Fruit fly (Drosophila melanogaster) whole organism, embryonic: ENCODE data around the gene CG31808.

Experiments
- Asciz ChIP-seq: fragments of 200-800 bp; sonication (Bioruptor generic); optimal IDR thresholded peaks from 2 replicates; lab custom pipeline; 2017; ENCODE audit warnings: missing biosample characterization, mild to moderate bottlenecking, missing genetic modification characterization, missing genetic modification reagents
- Atf-2 ChIP-seq: fragments of 200-800 bp; sonication (Bioruptor generic); optimal IDR thresholded peaks from 2 replicates; lab custom pipeline; 2016; ENCODE audit warnings: missing biosample characterization, missing genetic modification characterization
- BtbVII ChIP-seq: fragments of 200-800 bp; sonication (Bioruptor generic); optimal IDR thresholded peaks from 3 replicates; lab custom pipeline; 2017; ENCODE audit warnings: missing biosample characterization, mild to moderate bottlenecking, missing genetic modification characterization
- CG10267 ChIP-seq: fragments of 200-800 bp; sonication (Bioruptor generic); optimal IDR thresholded peaks from 2 replicates; lab custom pipeline; 2018; ENCODE audit warnings: missing biosample characterization, mild to moderate bottlenecking, missing genetic modification characterization, moderate library complexity
- CG12104 ChIP-seq: fragments of 200-800 bp; sonication (Bioruptor generic); optimal IDR thresholded peaks from 3 replicates; lab custom pipeline; 2016; ENCODE audit warnings: missing biosample characterization, missing genetic modification characterization
- CG12299 ChIP-seq: fragments of 200-800 bp; sonication (Bioruptor generic); optimal IDR thresholded peaks from 2 replicates; lab custom pipeline; 2018; ENCODE audit warnings: missing biosample characterization, mild to moderate bottlenecking, missing genetic modification characterization
- CG13624 ChIP-seq: fragments of 200-800 bp; sonication (Bioruptor generic); optimal IDR thresholded peaks from 2 replicates; lab custom pipeline; 2016; ENCODE audit warnings: missing biosample characterization, missing genetic modification characterization
- CG13894 ChIP-seq: fragments of 200-800 bp; sonication (Bioruptor generic); optimal IDR thresholded peaks from 3 replicates; lab custom pipeline; 2018; ENCODE audit warnings: missing biosample characterization, mild to moderate bottlenecking, missing genetic modification characterization, moderate library complexity
- CG16863 ChIP-seq: fragments of 200-800 bp; sonication (Bioruptor generic); optimal IDR thresholded peaks from 3 replicates; lab custom pipeline; 2016; ENCODE audit warnings: missing biosample characterization, missing genetic modification characterization
- CG17361 ChIP-seq: fragments of 200-800 bp; sonication (Bioruptor generic); IDR thresholded peaks from 3 replicates; pipeline ENCODE4 v1.3.6; 2022; ENCODE audit warnings: missing biosample characterization, missing genetic modification characterization
- CG17568 ChIP-seq: fragments of 200-800 bp; sonication (Bioruptor generic); optimal IDR thresholded peaks from 2 replicates; lab custom pipeline; 2018; ENCODE audit warnings: missing biosample characterization, mild to moderate bottlenecking, missing genetic modification characterization, moderate library complexity
- CG1832 ChIP-seq: fragments of 200-800 bp; sonication (Bioruptor generic); optimal IDR thresholded peaks from 2 replicates; lab custom pipeline; 2017; ENCODE audit warnings: missing biosample characterization, mild to moderate bottlenecking, missing genetic modification characterization, inconsistent platforms
- CG18619 ChIP-seq: fragments of 200-800 bp; sonication (Bioruptor generic); optimal IDR thresholded peaks from 3 replicates; lab custom pipeline; 2017; ENCODE audit warnings: missing biosample characterization, mild to moderate bottlenecking, missing genetic modification characterization
- CG2129 ChIP-seq: fragments of 200-800 bp; sonication (Bioruptor generic); IDR thresholded peaks from 2 replicates; pipeline ENCODE4 v1.3.6; 2022; ENCODE audit warnings: missing biosample characterization, missing genetic modification characterization; ENCODE audit not compliant: partially characterized antibody
- CG34224 ChIP-seq: fragments of 200-800 bp; sonication (Bioruptor generic); IDR thresholded peaks from 3 replicates; pipeline ENCODE4 v1.3.6; 2022; ENCODE audit warnings: missing biosample characterization, missing genetic modification characterization; ENCODE audit not compliant: partially characterized antibody
- CG4730 ChIP-seq: fragments of 200-800 bp; sonication (Bioruptor generic); IDR thresholded peaks from 2 replicates; pipeline ENCODE4 v1.3.6; 2022; ENCODE audit warnings: missing biosample characterization, missing genetic modification characterization
- CG4854 ChIP-seq: fragments of 200-800 bp; sonication (Bioruptor generic); optimal IDR thresholded peaks from 2 replicates; lab custom pipeline; 2016; ENCODE audit warnings: missing biosample characterization, missing genetic modification characterization, inconsistent platforms
- CG7786 ChIP-seq: fragments of 200-800 bp; sonication (Bioruptor generic); optimal IDR thresholded peaks from 2 replicates; lab custom pipeline; 2016; ENCODE audit warnings: missing biosample characterization, missing genetic modification characterization
- CG7928 ChIP-seq: fragments of 200-800 bp; sonication (Bioruptor generic); optimal IDR thresholded peaks from 2 replicates; lab custom pipeline; 2017; ENCODE audit warnings: missing biosample characterization, mild to moderate bottlenecking, missing genetic modification characterization
- CG8089 ChIP-seq: fragments of 200-800 bp; sonication (Bioruptor generic); optimal IDR thresholded peaks from 3 replicates; lab custom pipeline; 2016; ENCODE audit warnings: missing biosample characterization, missing genetic modification characterization
- Dbx ChIP-seq: fragments of 200-800 bp; sonication (Bioruptor generic); IDR thresholded peaks from 3 replicates; pipeline ENCODE4 v1.3.6; 2022; ENCODE audit warnings: missing biosample characterization, missing genetic modification characterization
- Deaf1 ChIP-seq: fragments of 200-800 bp; optimal IDR thresholded peaks from 3 replicates; lab custom pipeline; 2019; ENCODE audit warnings: missing biosample characterization, mild to moderate bottlenecking, missing genetic modification characterization, moderate library complexity
- Doc3 ChIP-seq: fragments of 200-800 bp; sonication (Bioruptor generic); IDR thresholded peaks from 3 replicates; pipeline ENCODE4 v1.3.6; 2022; ENCODE audit warnings: missing biosample characterization, missing genetic modification characterization; ENCODE audit not compliant: partially characterized antibody
- Dref ChIP-seq: fragments of 200-800 bp; sonication (Bioruptor generic); IDR thresholded peaks from 2 replicates; pipeline ENCODE4 v1.3.6; 2022; ENCODE audit warnings: missing biosample characterization, missing genetic modification characterization
- E2f2 ChIP-seq: fragments of 200-800 bp; sonication (Bioruptor generic); IDR thresholded peaks from 2 replicates; pipeline ENCODE4 v1.3.6; 2022; ENCODE audit warnings: missing biosample characterization, missing genetic modification characterization
- MBD-R2 ChIP-seq: fragments of 200-800 bp; sonication (Bioruptor generic); IDR thresholded peaks from 2 replicates; pipeline ENCODE4 v1.3.6; 2022; ENCODE audit warnings: missing biosample characterization, missing genetic modification characterization
- Max ChIP-seq: fragments of 200-800 bp; sonication (Bioruptor generic); optimal IDR thresholded peaks from 2 replicates; lab custom pipeline; 2016; ENCODE audit warnings: missing biosample characterization, mild to moderate bottlenecking, missing genetic modification characterization
- PHDP ChIP-seq: fragments of 200-800 bp; sonication (Bioruptor generic); optimal IDR thresholded peaks from 3 replicates; lab custom pipeline; 2018; ENCODE audit warnings: missing biosample characterization, mild to moderate bottlenecking, missing genetic modification characterization, moderate library complexity
- Rfx ChIP-seq: fragments of 200-800 bp; sonication (Bioruptor generic); IDR thresholded peaks from 2 replicates; pipeline ENCODE4 v1.3.6; 2022; ENCODE audit warnings: missing biosample characterization, missing genetic modification characterization
- Scr ChIP-seq: fragments of 200-800 bp; sonication (Bioruptor generic); IDR thresholded peaks from 2 replicates; pipeline ENCODE4 v1.3.6; 2022; ENCODE audit warnings: missing biosample characterization, missing genetic modification characterization; ENCODE audit not compliant: partially characterized antibody
- Sry-δ ChIP-seq: fragments of 200-800 bp; sonication (Bioruptor generic); optimal IDR thresholded peaks from 2 replicates; lab custom pipeline; 2016; ENCODE audit warnings: missing biosample characterization, missing genetic modification characterization
- al ChIP-seq: fragments of 200-800 bp; sonication (Bioruptor generic); IDR thresholded peaks from 2 replicates; pipeline ENCODE4 v1.3.6; 2022; ENCODE audit warnings: missing biosample characterization, missing genetic modification characterization
- caup ChIP-seq: fragments of 200-800 bp; sonication (Bioruptor generic); optimal IDR thresholded peaks from 3 replicates; lab custom pipeline; 2017; ENCODE audit warnings: missing biosample characterization, mild to moderate bottlenecking, missing genetic modification characterization, moderate library complexity; ENCODE audit not compliant: severe bottlenecking
- ci ChIP-seq: fragments of 200-800 bp; sonication (Bioruptor generic); IDR thresholded peaks from 3 replicates; pipeline ENCODE4 v1.3.6; 2022; ENCODE audit warnings: missing biosample characterization, missing genetic modification characterization
- corto ChIP-seq: fragments of 200-800 bp; sonication (Bioruptor generic); optimal IDR thresholded peaks from 2 replicates; lab custom pipeline; 2016; ENCODE audit warnings: missing biosample characterization, mild to moderate bottlenecking, missing genetic modification characterization, moderate library complexity
- disco-r ChIP-seq: fragments of 200-800 bp; sonication (Bioruptor generic); optimal IDR thresholded peaks from 2 replicates; lab custom pipeline; 2016; ENCODE audit warnings: missing biosample characterization, missing genetic modification characterization
- grau ChIP-seq: fragments of 200-800 bp; optimal IDR thresholded peaks from 3 replicates; lab custom pipeline; 2019; ENCODE audit warnings: missing biosample characterization, mild to moderate bottlenecking, missing genetic modification characterization, moderate library complexity
- grn ChIP-seq: fragments of 200-800 bp; sonication (Bioruptor generic); optimal IDR thresholded peaks from 3 replicates; lab custom pipeline; 2017; ENCODE audit warnings: missing biosample characterization, missing genetic modification characterization
- insv ChIP-seq, 2 experiments: fragments of 200-800 bp; sonication (Bioruptor generic); optimal IDR thresholded peaks; 3 replicates each; lab custom pipeline; 2016 to 2018; ENCODE audit warnings: missing biosample characterization in 2 of 2, missing genetic modification characterization in 2 of 2
- lov ChIP-seq, 2 experiments: fragments of 200-800 bp in 1 of 2; fragments of >200 bp in 1 of 2; sonication (Bioruptor generic) in 1 of 2; IDR thresholded peaks in 1 of 2; optimal IDR thresholded peaks in 1 of 2; 2 replicates in 1 of 2; 3 replicates in 1 of 2; pipeline versions ENCODE4 v1.3.6 to Lab custom; 2017 to 2022; ENCODE audit warnings: missing biosample characterization in 1 of 2, missing genetic modification characterization in 1 of 2
- nerfin-1 ChIP-seq: fragments of 200-800 bp; sonication (Bioruptor generic); optimal IDR thresholded peaks from 3 replicates; lab custom pipeline; 2019; ENCODE audit warnings: missing biosample characterization, mild to moderate bottlenecking, missing genetic modification characterization, moderate library complexity
- nmo ChIP-seq: fragments of 200-800 bp; sonication (Bioruptor generic); optimal IDR thresholded peaks from 2 replicates; lab custom pipeline; 2018; ENCODE audit warnings: missing biosample characterization, mild to moderate bottlenecking, missing genetic modification characterization, moderate library complexity
- slbo ChIP-seq: fragments of 200-800 bp; sonication (Bioruptor generic); IDR thresholded peaks from 2 replicates; pipeline ENCODE4 v1.3.6; 2022; ENCODE audit warnings: missing biosample characterization, missing genetic modification characterization
- sna ChIP-seq: fragments of 200-800 bp; sonication (Bioruptor generic); IDR thresholded peaks from 2 replicates; pipeline ENCODE4 v1.3.6; 2022; ENCODE audit warnings: missing biosample characterization, missing genetic modification characterization; ENCODE audit not compliant: partially characterized antibody
- sug ChIP-seq: fragments of 200-800 bp; optimal IDR thresholded peaks from 2 replicates; lab custom pipeline; 2019; ENCODE audit warnings: missing biosample characterization, mild to moderate bottlenecking, missing genetic modification characterization, moderate library complexity
- tgo ChIP-seq: fragments of 200-800 bp; sonication (Bioruptor generic); IDR thresholded peaks from 3 replicates; pipeline ENCODE4 v1.3.6; 2022; ENCODE audit warnings: missing biosample characterization, missing genetic modification characterization
- unpg ChIP-seq: fragments of 200-800 bp; sonication (Bioruptor generic); optimal IDR thresholded peaks from 3 replicates; lab custom pipeline; 2018; ENCODE audit warnings: missing biosample characterization, mild to moderate bottlenecking, missing genetic modification characterization, moderate library complexity

The CG31808 gene

DNA sequence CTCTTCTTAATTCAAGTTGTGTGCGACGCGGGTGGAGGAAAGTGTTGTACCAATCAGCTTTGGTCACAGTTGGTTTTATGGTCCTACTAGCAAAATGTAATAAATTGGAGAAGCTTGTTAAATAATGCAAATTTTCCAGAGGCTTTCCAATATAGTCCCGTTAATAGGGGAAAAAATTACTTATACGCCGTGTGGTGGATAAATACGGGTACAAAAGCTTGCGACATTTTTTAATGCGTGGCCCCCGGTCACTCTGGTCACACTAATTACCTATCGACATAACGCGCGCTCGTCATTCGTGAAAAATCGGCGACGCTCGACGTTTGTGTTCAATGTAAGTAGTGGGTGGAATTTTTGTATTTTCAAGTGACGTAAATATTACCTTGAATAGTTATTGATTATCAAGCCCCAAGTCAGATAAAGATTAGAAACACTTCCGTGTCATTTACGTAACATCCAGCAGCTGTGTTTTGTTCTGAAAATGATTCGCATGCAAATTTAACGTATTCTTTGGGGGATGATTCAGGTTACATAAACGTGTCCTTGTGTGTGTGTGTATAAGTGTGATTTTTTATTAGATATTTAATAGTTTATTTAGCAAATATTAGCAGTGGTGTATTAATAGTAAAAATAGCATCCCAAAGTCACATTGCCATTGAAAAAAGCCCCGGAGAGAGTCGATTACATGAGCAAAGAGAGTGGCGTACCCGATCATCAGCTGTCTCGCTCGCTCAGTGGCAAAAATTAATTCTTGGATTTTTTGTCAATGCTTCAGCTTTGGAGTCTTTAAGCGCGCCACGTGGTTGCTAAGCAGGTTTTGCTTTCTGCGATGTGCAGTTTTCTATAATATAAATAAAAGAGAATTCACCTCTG is 3.9 kb upstream of the CG31808 start, which contains the start of gene Cyt-c-p (continued):
- TF ChIP-seq CG7786 (GFP tag; lab: Kevin White, UChicago) = no peak
- peak; percentile 34 for TF ChIP-seq grn (GFP tag; lab: Kevin White, UChicago)
- TF ChIP-seq lov (optimal IDR thresholded peaks at IDR 0.05; lab: Kevin White, UChicago) = no peak
- no peak for TF ChIP-seq lov (GFP tag; IDR thresholded peaks at IDR 0.05; lab: Robert Waterston, UW)
- TF ChIP-seq PHDP (tag; lab: Kevin White, UChicago) = peak; percentile 36
- peak; percentile 22 for TF ChIP-seq CG1832 (GFP tag; lab: Kevin White, UChicago)
- TF ChIP-seq BtbVII (GFP tag; lab: Kevin White, UChicago) = peak; percentile 34
- no peak for TF ChIP-seq CG4730 (GFP tag; lab: Robert Waterston, UW)
- peak; percentile 12 for TF ChIP-seq CG4854 (GFP tag; lab: Kevin White, UChicago)
- TF ChIP-seq CG13624 (GFP tag; lab: Kevin White, UChicago) = peak; percentile 70
- TF ChIP-seq CG34224 = peak; percentile 48
- 0 out of 2 replicates have a peak, but pooled peaks have one; percentile 41 for TF ChIP-seq sna (GFP tag; lab: Robert Waterston, UW)
- TF ChIP-seq caup (GFP tag; lab: Kevin White, UChicago) = peak; percentile 52
- TF ChIP-seq disco-r (GFP tag; lab: Kevin White, UChicago) = peak; percentile 25
- TF ChIP-seq Scr (GFP tag; lab: Robert Waterston, UW) = peak; percentile 68
- TF ChIP-seq CG2129 (GFP tag; lab: Robert Waterston, UW) = 0 out of 2 replicates have a peak, but pooled peaks have one; percentile 18
- no peak for TF ChIP-seq al (GFP tag; lab: Robert Waterston, UW)
- 0 out of 2 replicates have a peak, but pooled peaks have one; percentile 14 for TF ChIP-seq slbo (GFP tag; lab: Robert Waterston, UW)
- no peak for TF ChIP-seq tgo (GFP tag; lab: Robert Waterston, UW)
- no peak for TF ChIP-seq CG12104 (GFP tag; lab: Kevin White, UChicago)
- peak; percentile 87 for TF ChIP-seq Deaf1 (tag; lab: Kevin White, UChicago)
- TF ChIP-seq CG12299 (tag; lab: Kevin White, UChicago) = peak; percentile 45
- peak; percentile 34 for TF ChIP-seq Asciz (GFP tag; lab: Kevin White, UChicago)
- peak; percentile 63 for TF ChIP-seq sug
- TF ChIP-seq CG17361 = 0 out of 3 replicates have a peak, but pooled peaks have one; percentile 34
- TF ChIP-seq ci = peak; percentile 27; the same call in 1 of the 3 replicates
- peak; percentile 56 for TF ChIP-seq CG10267 (tag; lab: Kevin White, UChicago)
- peak; percentile 41; the same call in 2 of the 3 replicates for TF ChIP-seq Dbx (GFP tag; lab: Robert Waterston, UW)
- peak; percentile 70 for TF ChIP-seq Sry-δ (GFP tag; lab: Kevin White, UChicago)
- TF ChIP-seq Atf-2 (GFP tag; lab: Kevin White, UChicago) = no peak
- peak; percentile 99 for TF ChIP-seq E2f2
- TF ChIP-seq insv (GFP tag; optimal IDR thresholded peaks at IDR 0.05; lab: Kevin White, UChicago) = peak in 1 of 2 experiments; percentile 11
- TF ChIP-seq CG18619 = peak; percentile 25
- TF ChIP-seq Rfx (GFP tag; lab: Robert Waterston, UW) = peak; percentile 36; the same call in 1 of the 2 replicates
- TF ChIP-seq corto (GFP tag; lab: Kevin White, UChicago) = no peak
- TF ChIP-seq CG8089 (GFP tag; lab: Kevin White, UChicago) = peak; percentile 27
- peak; percentile 37 for TF ChIP-seq grau (tag; lab: Kevin White, UChicago)
- no peak for TF ChIP-seq CG17568 (GFP tag; lab: Kevin White, UChicago)
- peak; percentile 51 for TF ChIP-seq Dref (GFP tag; lab: Robert Waterston, UW)
- peak; percentile 19 for TF ChIP-seq nerfin-1
- peak; percentile 75 for TF ChIP-seq CG13894 (tag; lab: Kevin White, UChicago)
- TF ChIP-seq Doc3 (GFP tag; lab: Robert Waterston, UW) = peak; percentile 47; the same call in 1 of the 3 replicates
- peak; percentile 16 for TF ChIP-seq unpg
- peak; percentile 60 for TF ChIP-seq MBD-R2 (GFP tag; lab: Robert Waterston, UW)
- peak; percentile 73 for TF ChIP-seq nmo (GFP tag; lab: Kevin White, UChicago)
- peak; percentile 13 for TF ChIP-seq CG7928 (GFP tag; lab: Kevin White, UChicago)
- peak; percentile 28 for TF ChIP-seq Max (GFP tag; lab: Kevin White, UChicago)
- peak; percentile 13 for TF ChIP-seq CG16863 (GFP tag; lab: Kevin White, UChicago)
